Worm (Caenorhabditis elegans) whole organism, L3 larva: Measurements from ENCODE around the gene nspd-2.

Experiments used
- R02D3.7 ChIP-seq: fragments of 150-350 bp; optimal IDR thresholded peaks from 2 replicates; lab custom pipeline; 2014; ENCODE audit warnings: missing biosample characterization, missing genetic modification characterization
- ceh-16 ChIP-seq: sonication (generic microtip); optimal IDR thresholded peaks from 2 replicates; lab custom pipeline; 2017; ENCODE audit warnings: missing biosample characterization, missing genetic modification characterization
- fkh-10 ChIP-seq: sonication (generic microtip); optimal IDR thresholded peaks from 2 replicates; lab custom pipeline; 2017; ENCODE audit warnings: missing biosample characterization, missing genetic modification reagents, missing genetic modification characterization
- fkh-2 ChIP-seq: fragments of 150-350 bp; optimal IDR thresholded peaks from 2 replicates; lab custom pipeline; 2014; ENCODE audit warnings: missing biosample characterization, missing genetic modification reagents, missing genetic modification characterization
- jun-1 ChIP-seq: fragments of 150-350 bp; optimal IDR thresholded peaks from 2 replicates; lab custom pipeline; 2014; ENCODE audit warnings: missing biosample characterization, missing genetic modification reagents, missing genetic modification characterization
- mdl-1 ChIP-seq: fragments of 150-350 bp; optimal IDR thresholded peaks from 2 replicates; lab custom pipeline; 2014; ENCODE audit warnings: missing biosample characterization, missing genetic modification characterization
- nhr-11 ChIP-seq: fragments of 150-350 bp; optimal IDR thresholded peaks from 2 replicates; lab custom pipeline; 2014; ENCODE audit warnings: missing biosample characterization, missing genetic modification characterization
- nhr-237 ChIP-seq: fragments of 150-350 bp; optimal IDR thresholded peaks from 2 replicates; lab custom pipeline; 2014; ENCODE audit warnings: missing biosample characterization, missing genetic modification characterization
- pqm-1 ChIP-seq: fragments of 150-350 bp; optimal IDR thresholded peaks from 2 replicates; lab custom pipeline; 2017; ENCODE audit warnings: missing biosample characterization, missing genetic modification characterization, inconsistent platforms
- snpc-4 ChIP-seq: fragments of 150-350 bp; optimal IDR thresholded peaks from 2 replicates; lab custom pipeline; 2014; ENCODE audit warnings: missing biosample characterization, missing genetic modification characterization
- unc-39 ChIP-seq: sonication (generic microtip); optimal IDR thresholded peaks from 4 replicates; lab custom pipeline; 2017; ENCODE audit warnings: missing biosample characterization, missing genetic modification characterization
- ztf-11 ChIP-seq: fragments of 150-350 bp; optimal IDR thresholded peaks from 2 replicates; lab custom pipeline; 2014; ENCODE audit warnings: missing biosample characterization, missing genetic modification characterization
- ztf-4 ChIP-seq: fragments of 150-350 bp; optimal IDR thresholded peaks from 2 replicates; lab custom pipeline; 2014; ENCODE audit warnings: missing biosample characterization, missing genetic modification characterization

DNA sequence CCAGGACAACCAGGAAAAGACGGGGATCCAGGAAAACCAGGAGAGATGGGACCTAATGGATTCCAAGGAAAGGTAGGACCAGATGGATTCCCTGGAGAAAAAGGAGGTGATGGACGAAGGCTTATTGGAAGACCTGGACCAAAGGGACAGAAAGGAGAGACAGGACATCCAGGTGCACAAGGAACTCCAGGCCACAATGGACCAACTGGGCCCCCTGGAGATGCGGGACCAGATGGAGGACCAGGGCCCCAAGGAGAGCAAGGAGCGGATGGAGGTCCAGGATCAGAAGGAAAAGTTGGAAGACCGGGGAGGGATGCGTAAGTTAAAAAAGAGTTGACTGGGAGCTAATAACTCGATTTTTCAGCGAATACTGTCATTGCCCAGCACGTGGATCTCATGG, 21.3 kb upstream of the nspd-2 start:
- TF ChIP-seq unc-39 (tag; lab: Kevin White, UChicago), result no peak
- no peak for TF ChIP-seq ceh-16 (tag; lab: Kevin White, UChicago)
- TF ChIP-seq snpc-4, result no peak
- no peak for TF ChIP-seq fkh-10 (GFP tag; lab: Kevin White, UChicago)
- TF ChIP-seq jun-1, result no peak
- TF ChIP-seq ztf-11, result no peak
- no peak for TF ChIP-seq mdl-1 (tag; lab: Kevin White, UChicago)
- TF ChIP-seq nhr-11 (tag; lab: Kevin White, UChicago), result no peak
- TF ChIP-seq R02D3.7 (tag; lab: Kevin White, UChicago), result no peak
- TF ChIP-seq nhr-237, result no peak
- no peak for TF ChIP-seq ztf-4
- no peak for TF ChIP-seq pqm-1 (tag; lab: Kevin White, UChicago)
- no peak for TF ChIP-seq fkh-2 (tag; lab: Kevin White, UChicago)
